Worm (Caenorhabditis elegans) whole organism, late embryonic: ENCODE data around the gene his-32.

Experiments
- C08G9.2 ChIP-seq: sonication (generic microtip); optimal IDR thresholded peaks from 2 replicates; lab custom pipeline; 2016; ENCODE audit warnings: mild to moderate bottlenecking, missing genetic modification characterization, moderate library complexity, missing compliant biosample characterization
- K02D7.2 ChIP-seq: sonication (generic microtip); optimal IDR thresholded peaks from 2 replicates; lab custom pipeline; 2017; ENCODE audit warnings: mild to moderate bottlenecking, missing genetic modification characterization, missing compliant biosample characterization
- ama-1 ChIP-seq: fragments of 150-350 bp; optimal IDR thresholded peaks from 2 replicates; lab custom pipeline; 2014
- ceh-19 ChIP-seq: fragments of 200-800 bp; sonication (Bioruptor generic); optimal IDR thresholded peaks from 2 replicates; lab custom pipeline; 2018; ENCODE audit warnings: mild to moderate bottlenecking, missing genetic modification characterization, missing compliant biosample characterization
- ceh-6 ChIP-seq: fragments of 200-800 bp; sonication (Bioruptor generic); optimal IDR thresholded peaks from 2 replicates; lab custom pipeline; 2018; ENCODE audit warnings: mild to moderate bottlenecking, missing genetic modification characterization, missing compliant biosample characterization
- hlh-15 ChIP-seq: sonication (generic microtip); optimal IDR thresholded peaks from 2 replicates; lab custom pipeline; 2016; ENCODE audit warnings: missing genetic modification characterization, missing compliant biosample characterization
- pax-1 ChIP-seq: fragments of 150-350 bp; optimal IDR thresholded peaks from 2 replicates; lab custom pipeline; 2014; ENCODE audit warnings: missing biosample characterization, missing genetic modification characterization
- pha-4 ChIP-seq: fragments of 150-350 bp; optimal IDR thresholded peaks from 2 replicates; lab custom pipeline; 2018; ENCODE audit warnings: missing biosample characterization, missing genetic modification reagents, missing genetic modification characterization
- ref-2 ChIP-seq: sonication (generic microtip); optimal IDR thresholded peaks from 2 replicates; lab custom pipeline; 2016; ENCODE audit warnings: missing genetic modification characterization, missing compliant biosample characterization
- ttx-3 ChIP-seq: sonication (generic microtip); optimal IDR thresholded peaks from 2 replicates; lab custom pipeline; 2016; ENCODE audit warnings: missing genetic modification reagents, missing genetic modification characterization, missing compliant biosample characterization

DNA sequence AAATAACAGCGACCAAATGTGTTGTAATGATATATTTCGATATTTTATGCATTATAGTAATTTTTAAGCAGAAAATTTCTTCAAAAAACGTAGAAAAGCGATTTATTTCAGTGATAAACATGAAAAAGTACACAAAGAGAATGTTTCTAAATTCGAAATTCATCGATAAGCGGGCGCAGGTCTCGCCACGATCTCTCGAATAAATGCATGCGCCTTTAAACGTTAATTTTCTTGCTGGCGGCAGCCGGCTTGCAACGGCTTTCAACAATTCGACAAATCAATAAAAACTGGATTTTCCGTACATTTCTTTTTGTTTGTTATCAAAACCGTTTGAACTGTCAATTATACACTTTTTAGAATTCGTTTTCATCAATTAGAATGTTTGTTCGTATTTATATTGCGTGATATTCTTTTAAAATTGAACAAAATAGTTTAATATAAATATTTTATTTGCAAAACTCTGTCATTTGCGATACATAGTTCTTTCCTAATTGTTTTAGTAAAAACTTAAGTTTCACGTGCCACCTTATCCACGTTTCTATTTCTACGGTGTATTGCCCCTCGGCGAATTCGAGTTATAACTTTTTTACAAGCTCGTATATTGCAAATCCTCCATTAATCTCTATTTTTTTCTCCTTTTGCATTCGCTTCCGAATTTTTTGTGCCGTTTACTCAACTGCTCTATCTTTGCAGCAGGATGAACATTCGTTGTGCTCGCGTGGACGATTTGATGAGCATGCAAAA lies 44.4 kb upstream of the his-32 start, which contains the start of gene daf-31:
- TF ChIP-seq ceh-19 (GFP tag; lab: Kevin White, UChicago) (no peak), ama-1 (lab: Kevin White, UChicago) (no peak), ttx-3 (no peak), ref-2 (no peak), hlh-15 (tag; lab: Kevin White, UChicago) (no peak), C08G9.2 (no peak), ceh-6 (GFP tag; lab: Kevin White, UChicago) (no peak), pha-4 (no peak), K02D7.2 (tag; lab: Kevin White, UChicago) (no peak), pax-1 (no peak)
